Fruit fly (Drosophila melanogaster) whole organism, embryonic: ENCODE measurements around the gene Polr3E.

Experiments
- Blimp-1 ChIP-seq: fragments of 200-800 bp; sonication (Bioruptor generic); optimal IDR thresholded peaks from 3 replicates; lab custom pipeline; 2018; ENCODE audit warnings: missing biosample characterization, missing genetic modification characterization, mild to moderate bottlenecking, moderate library complexity, missing genetic modification reagents
- CG10979 ChIP-seq: fragments of 200-800 bp; sonication (Bioruptor generic); optimal IDR thresholded peaks from 2 replicates; lab custom pipeline; 2018; ENCODE audit warnings: missing biosample characterization, mild to moderate bottlenecking, missing genetic modification characterization, moderate library complexity
- CG11504 ChIP-seq: fragments of 200-800 bp; sonication (Bioruptor generic); optimal IDR thresholded peaks from 3 replicates; lab custom pipeline; 2019; ENCODE audit warnings: missing biosample characterization, mild to moderate bottlenecking, missing genetic modification characterization, moderate library complexity
- CG12391 ChIP-seq: fragments of 200-800 bp; sonication (Bioruptor generic); optimal IDR thresholded peaks from 3 replicates; lab custom pipeline; 2018; ENCODE audit warnings: missing biosample characterization, mild to moderate bottlenecking, missing genetic modification characterization, moderate library complexity
- CG13624 ChIP-seq: fragments of 200-800 bp; sonication (Bioruptor generic); optimal IDR thresholded peaks from 2 replicates; lab custom pipeline; 2016; ENCODE audit warnings: missing biosample characterization, missing genetic modification characterization
- CG13775 ChIP-seq: fragments of 200-800 bp; sonication (Bioruptor generic); optimal IDR thresholded peaks from 3 replicates; lab custom pipeline; 2017; ENCODE audit warnings: missing biosample characterization, mild to moderate bottlenecking, missing genetic modification characterization
- CG14710 ChIP-seq: fragments of 200-800 bp; sonication (Bioruptor generic); optimal IDR thresholded peaks from 3 replicates; lab custom pipeline; 2019; ENCODE audit warnings: missing biosample characterization, mild to moderate bottlenecking, missing genetic modification characterization, moderate library complexity
- CG17359 ChIP-seq: fragments of 200-800 bp; sonication (Bioruptor generic); optimal IDR thresholded peaks from 3 replicates; lab custom pipeline; 2018; ENCODE audit warnings: missing biosample characterization, mild to moderate bottlenecking, missing genetic modification characterization, moderate library complexity
- CG1792 ChIP-seq: fragments of 200-800 bp; sonication (Bioruptor generic); optimal IDR thresholded peaks from 2 replicates; lab custom pipeline; 2016; ENCODE audit warnings: missing biosample characterization, missing genetic modification characterization
- CG2889 ChIP-seq: fragments of 200-800 bp; sonication (Bioruptor generic); IDR thresholded peaks from 3 replicates; pipeline ENCODE4 v1.3.6; 2022; ENCODE audit warnings: missing biosample characterization, missing genetic modification characterization
- CG3065 ChIP-seq: fragments of 200-800 bp; sonication (Bioruptor generic); optimal IDR thresholded peaks from 2 replicates; lab custom pipeline; 2016; ENCODE audit warnings: missing biosample characterization, missing genetic modification characterization
- CG31224 ChIP-seq: fragments of 200-800 bp; sonication (Bioruptor generic); IDR thresholded peaks from 2 replicates; pipeline ENCODE4 v1.3.6; 2022; ENCODE audit warnings: missing biosample characterization, missing genetic modification characterization
- CG3995 ChIP-seq: fragments of 200-800 bp; sonication (Bioruptor generic); optimal IDR thresholded peaks from 3 replicates; lab custom pipeline; 2016; ENCODE audit warnings: missing biosample characterization, missing genetic modification characterization
- CG6272 ChIP-seq: fragments of 200-800 bp; sonication (Bioruptor generic); IDR thresholded peaks from 2 replicates; pipeline ENCODE4 v1.3.6; 2022; ENCODE audit warnings: missing biosample characterization, missing genetic modification characterization
- CG6683 ChIP-seq: fragments of 200-800 bp; sonication (Bioruptor generic); optimal IDR thresholded peaks from 2 replicates; lab custom pipeline; 2017; ENCODE audit warnings: missing biosample characterization, mild to moderate bottlenecking, missing genetic modification characterization, missing genetic modification reagents
- CG7963 ChIP-seq: fragments of 200-800 bp; sonication (Bioruptor generic); IDR thresholded peaks from 3 replicates; pipeline ENCODE4 v1.3.6; 2022; ENCODE audit warnings: missing biosample characterization, missing genetic modification characterization; ENCODE audit not compliant: partially characterized antibody
- CG8924 ChIP-seq: fragments of 200-800 bp; optimal IDR thresholded peaks from 3 replicates; lab custom pipeline; 2019; ENCODE audit warnings: missing biosample characterization, mild to moderate bottlenecking, missing genetic modification characterization, moderate library complexity
- Camta ChIP-seq: fragments of 200-800 bp; sonication (Bioruptor generic); optimal IDR thresholded peaks from 2 replicates; lab custom pipeline; 2016; ENCODE audit warnings: missing biosample characterization, missing genetic modification characterization
- Dip2 ChIP-seq: fragments of 200-800 bp; sonication (Bioruptor generic); IDR thresholded peaks from 2 replicates; pipeline ENCODE4 v1.3.6; 2022; ENCODE audit warnings: missing biosample characterization, missing genetic modification characterization
- Drgx ChIP-seq: fragments of 200-800 bp; sonication (Bioruptor generic); IDR thresholded peaks from 2 replicates; pipeline ENCODE4 v1.3.6; 2022; ENCODE audit warnings: missing biosample characterization, missing genetic modification characterization
- Fer3 ChIP-seq: fragments of 200-800 bp; sonication (Bioruptor generic); optimal IDR thresholded peaks from 2 replicates; lab custom pipeline; 2018; ENCODE audit warnings: missing biosample characterization, mild to moderate bottlenecking, missing genetic modification characterization, moderate library complexity
- HLHmδ ChIP-seq: fragments of 200-800 bp; sonication (Bioruptor generic); optimal IDR thresholded peaks from 2 replicates; lab custom pipeline; 2018; ENCODE audit warnings: missing biosample characterization, mild to moderate bottlenecking, missing genetic modification characterization, moderate library complexity
- Hr78 ChIP-seq, 2 experiments: fragments of 200-800 bp in 1 of 2; fragments of >200 bp in 1 of 2; sonication (Bioruptor generic) in 1 of 2; optimal IDR thresholded peaks; 2 replicates each; lab custom pipeline; 2017 to 2019; ENCODE audit warnings: missing biosample characterization in 2 of 2, missing genetic modification characterization in 2 of 2, mild to moderate bottlenecking in 1 of 2, moderate library complexity in 1 of 2
- Lhr ChIP-seq: fragments of 200-800 bp; sonication (Bioruptor generic); optimal IDR thresholded peaks from 3 replicates; lab custom pipeline; 2017; ENCODE audit warnings: mild to moderate bottlenecking, missing biosample characterization, missing genetic modification reagents, missing genetic modification characterization
- Mrtf ChIP-seq: fragments of 200-800 bp; sonication (Bioruptor generic); IDR thresholded peaks from 3 replicates; pipeline ENCODE4 v1.3.6; 2022; ENCODE audit warnings: missing biosample characterization, missing genetic modification characterization
- Poxn ChIP-seq: fragments of 200-800 bp; sonication (Bioruptor generic); IDR thresholded peaks from 2 replicates; pipeline ENCODE4 v1.3.6; 2022; ENCODE audit warnings: missing biosample characterization, missing genetic modification characterization
- Rx ChIP-seq: fragments of 200-800 bp; sonication (Bioruptor generic); IDR thresholded peaks from 2 replicates; pipeline ENCODE4 v1.3.6; 2022; ENCODE audit warnings: missing biosample characterization, missing genetic modification characterization
- Sox102F ChIP-seq: fragments of 200-800 bp; sonication (Bioruptor generic); optimal IDR thresholded peaks from 2 replicates; lab custom pipeline; 2018; ENCODE audit warnings: missing biosample characterization, mild to moderate bottlenecking, missing genetic modification characterization, moderate library complexity
- Xbp1 ChIP-seq: fragments of 200-800 bp; sonication (Bioruptor generic); optimal IDR thresholded peaks from 3 replicates; lab custom pipeline; 2016; ENCODE audit warnings: missing biosample characterization, mild to moderate bottlenecking, missing genetic modification characterization
- az2 ChIP-seq: fragments of 200-800 bp; sonication (Bioruptor generic); optimal IDR thresholded peaks from 3 replicates; lab custom pipeline; 2016; ENCODE audit warnings: missing biosample characterization, missing genetic modification characterization
- crol ChIP-seq: fragments of 200-800 bp; sonication (Bioruptor generic); IDR thresholded peaks from 2 replicates; pipeline ENCODE4 v1.3.6; 2022; ENCODE audit warnings: missing biosample characterization, missing genetic modification characterization
- crp ChIP-seq, 2 experiments: fragments of 200-800 bp; sonication (Bioruptor generic); optimal IDR thresholded peaks; 2 replicates in 1 of 2; 3 replicates in 1 of 2; lab custom pipeline; 2017; ENCODE audit warnings: missing biosample characterization in 2 of 2, missing genetic modification characterization in 2 of 2, mild to moderate bottlenecking in 1 of 2, moderate library complexity in 1 of 2
- dmrt11E ChIP-seq: fragments of 200-800 bp; sonication (Bioruptor generic); optimal IDR thresholded peaks from 3 replicates; lab custom pipeline; 2018; ENCODE audit warnings: missing biosample characterization, mild to moderate bottlenecking, missing genetic modification characterization, moderate library complexity
- dysf ChIP-seq: fragments of 200-800 bp; sonication (Bioruptor generic); IDR thresholded peaks from 3 replicates; pipeline ENCODE4 v1.3.6; 2022; ENCODE audit warnings: missing biosample characterization, missing genetic modification characterization
- ems ChIP-seq: fragments of 200-800 bp; sonication (Bioruptor generic); optimal IDR thresholded peaks from 3 replicates; lab custom pipeline; 2016; ENCODE audit warnings: missing biosample characterization, missing genetic modification characterization
- eve ChIP-seq, 2 experiments: fragments of >200 bp; optimal IDR thresholded peaks; 2 replicates each; lab custom pipeline; 2017; ENCODE audit warnings: missing biosample characterization in 2 of 2, missing genetic modification characterization in 2 of 2
- eyg ChIP-seq: fragments of 200-800 bp; sonication (Bioruptor generic); optimal IDR thresholded peaks from 3 replicates; lab custom pipeline; 2016; ENCODE audit warnings: missing biosample characterization, missing genetic modification characterization
- fd96Cb ChIP-seq: fragments of 200-800 bp; sonication (Bioruptor generic); optimal IDR thresholded peaks from 2 replicates; lab custom pipeline; 2018; ENCODE audit warnings: missing biosample characterization, mild to moderate bottlenecking, missing genetic modification characterization, moderate library complexity
- gem ChIP-seq: fragments of 200-800 bp; sonication (Bioruptor generic); optimal IDR thresholded peaks from 2 replicates; lab custom pipeline; 2019; ENCODE audit warnings: missing biosample characterization, mild to moderate bottlenecking, missing genetic modification characterization, moderate library complexity
- gro ChIP-seq: fragments of 200-800 bp; sonication (Bioruptor generic); optimal IDR thresholded peaks from 2 replicates; lab custom pipeline; 2016; ENCODE audit warnings: missing biosample characterization, missing genetic modification characterization
- lab ChIP-seq: fragments of 200-800 bp; sonication (Bioruptor generic); optimal IDR thresholded peaks from 3 replicates; lab custom pipeline; 2017; ENCODE audit warnings: missing biosample characterization, missing genetic modification characterization, mild to moderate bottlenecking, moderate library complexity, missing genetic modification reagents
- lilli ChIP-seq: fragments of 200-800 bp; sonication (Bioruptor generic); optimal IDR thresholded peaks from 3 replicates; lab custom pipeline; 2016; ENCODE audit warnings: missing biosample characterization, missing genetic modification characterization
- phol ChIP-seq: fragments of 200-800 bp; sonication (Bioruptor generic); optimal IDR thresholded peaks from 3 replicates; lab custom pipeline; 2018; ENCODE audit warnings: missing biosample characterization, mild to moderate bottlenecking, missing genetic modification characterization, moderate library complexity
- pnt ChIP-seq: fragments of 200-800 bp; sonication (Bioruptor generic); optimal IDR thresholded peaks from 3 replicates; lab custom pipeline; 2016; ENCODE audit warnings: missing biosample characterization, missing genetic modification characterization
- pum ChIP-seq: fragments of 200-800 bp; sonication (Bioruptor generic); optimal IDR thresholded peaks from 2 replicates; lab custom pipeline; 2016; ENCODE audit warnings: missing biosample characterization, missing genetic modification characterization
- sim ChIP-seq: fragments of 200-800 bp; sonication (Bioruptor generic); IDR thresholded peaks from 2 replicates; pipeline ENCODE4 v1.3.6; 2022; ENCODE audit warnings: missing biosample characterization, missing genetic modification characterization
- slp2 ChIP-seq: fragments of 200-800 bp; sonication (Bioruptor generic); optimal IDR thresholded peaks from 2 replicates; lab custom pipeline; 2016; ENCODE audit warnings: missing biosample characterization, missing genetic modification characterization
- so ChIP-seq: fragments of 200-800 bp; sonication (Bioruptor generic); IDR thresholded peaks from 3 replicates; pipeline ENCODE4 v1.3.6; 2022; ENCODE audit warnings: missing biosample characterization, missing genetic modification characterization
- tx ChIP-seq: fragments of 200-800 bp; sonication (Bioruptor generic); optimal IDR thresholded peaks from 2 replicates; lab custom pipeline; 2016; ENCODE audit warnings: missing biosample characterization, missing genetic modification characterization
- unpg ChIP-seq: fragments of 200-800 bp; sonication (Bioruptor generic); optimal IDR thresholded peaks from 3 replicates; lab custom pipeline; 2018; ENCODE audit warnings: missing biosample characterization, mild to moderate bottlenecking, missing genetic modification characterization, moderate library complexity

Polr3E gene

DNA sequence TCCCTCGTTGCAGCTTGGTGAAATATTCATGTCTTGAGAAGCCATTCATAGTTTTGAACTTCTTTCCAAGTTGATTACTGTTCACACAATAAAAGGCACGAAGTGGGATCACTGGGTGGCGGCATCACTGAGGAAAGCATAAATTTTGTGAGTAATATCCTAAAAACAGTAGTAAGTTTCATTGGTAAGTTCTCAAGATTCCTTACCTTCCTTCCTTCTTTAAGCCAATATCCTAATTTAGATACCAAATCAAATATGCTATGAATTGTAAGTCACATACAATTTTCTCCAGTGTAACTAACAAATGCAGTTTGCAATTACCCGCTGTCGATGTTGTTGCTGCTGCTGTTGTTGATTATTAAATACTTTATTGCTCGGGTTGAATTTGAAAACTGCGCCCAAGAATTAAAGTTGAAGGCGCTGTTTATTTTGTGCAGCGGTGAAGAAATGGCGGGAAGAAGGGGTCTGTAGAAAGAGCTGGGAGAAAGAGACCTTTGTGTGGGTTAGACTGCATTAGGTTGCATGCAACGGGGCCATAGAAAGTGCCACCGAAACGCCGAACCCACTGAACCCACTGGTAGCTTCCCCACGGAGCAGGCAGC lies 14.6 kb downstream of the Polr3E start:
- TF ChIP-seq pnt (no peak), CG14710 (tag; lab: Kevin White, UChicago) (peak; percentile 7), lab (GFP tag; lab: Kevin White, UChicago) (no peak), CG17359 (tag; lab: Kevin White, UChicago) (peak; percentile 8), CG13775 (no peak), Poxn (GFP tag; lab: Robert Waterston, UW) (no peak), CG10979 (peak; percentile 28), dmrt11E (tag; lab: Kevin White, UChicago) (peak; percentile 40), HLHmδ (GFP tag; lab: Kevin White, UChicago) (no peak), Mrtf (no peak), CG6683 (GFP tag; lab: Kevin White, UChicago) (no peak), fd96Cb (peak; percentile 8), gro (no peak), CG12391 (tag; lab: Kevin White, UChicago) (peak; percentile 11), unpg (peak; percentile 28), dysf (GFP tag; lab: Robert Waterston, UW) (no peak), Sox102F (GFP tag; lab: Kevin White, UChicago) (peak; percentile 40), slp2 (GFP tag; lab: Kevin White, UChicago) (no peak), pum (GFP tag; lab: Kevin White, UChicago) (no peak), Hr78 (GFP tag; optimal IDR thresholded peaks at IDR 0.05; lab: Kevin White, UChicago) (no peak), az2 (peak; percentile 7), Drgx (GFP tag; lab: Robert Waterston, UW) (peak; percentile 39; the same call in 1 of the 2 replicates), lilli (GFP tag; lab: Kevin White, UChicago) (no peak), CG13624 (GFP tag; lab: Kevin White, UChicago) (no peak), Blimp-1 (GFP tag; lab: Kevin White, UChicago) (peak; percentile 24), CG31224 (GFP tag; lab: Robert Waterston, UW) (no peak), gem (tag; lab: Kevin White, UChicago) (peak; percentile 43), crol (GFP tag; lab: Robert Waterston, UW) (no peak), Camta (GFP tag; lab: Kevin White, UChicago) (no peak), CG6272 (GFP tag; lab: Robert Waterston, UW) (no peak), Dip2 (GFP tag; lab: Robert Waterston, UW) (no peak), CG1792 (GFP tag; lab: Kevin White, UChicago) (no peak), eve (GFP tag; optimal IDR thresholded peaks at IDR 0.05; lab: Kevin White, UChicago) (no peak), tx (GFP tag; lab: Kevin White, UChicago) (no peak), phol (tag; lab: Kevin White, UChicago) (peak; percentile 31), eyg (GFP tag; lab: Kevin White, UChicago) (no peak), sim (GFP tag; lab: Robert Waterston, UW) (no peak), CG2889 (GFP tag; lab: Robert Waterston, UW) (no peak), ems (GFP tag; lab: Kevin White, UChicago) (no peak), CG11504 (tag; lab: Kevin White, UChicago) (no peak), so (GFP tag; lab: Robert Waterston, UW) (no peak), crp (GFP tag; optimal IDR thresholded peaks at IDR 0.05; lab: Kevin White, UChicago) (no peak), CG3065 (no peak), Xbp1 (GFP tag; lab: Kevin White, UChicago) (no peak), Fer3 (tag; lab: Kevin White, UChicago) (no peak), CG8924 (tag; lab: Kevin White, UChicago) (no peak), Rx (no peak), Lhr (GFP tag; lab: Kevin White, UChicago) (no peak), CG3995 (GFP tag; lab: Kevin White, UChicago) (no peak), CG7963 (GFP tag; lab: Robert Waterston, UW) (no peak)
